Worm (Caenorhabditis elegans) whole organism, L4/young adult: ENCODE measurements around the gene cki-2.

Experiments used
- W03F9.2 ChIP-seq: fragments of 150-350 bp; optimal IDR thresholded peaks from 2 replicates; lab custom pipeline; 2014; ENCODE audit warnings: missing biosample characterization, missing genetic modification characterization
- dao-5 ChIP-seq: sonication (generic microtip); optimal IDR thresholded peaks from 2 replicates; lab custom pipeline; 2016; ENCODE audit warnings: missing genotype, missing genetic modification characterization, moderate library complexity, missing compliant biosample characterization

- TF ChIP-seq W03F9.2 (tag; lab: Kevin White, UChicago) (no peak), dao-5 (no peak)
Measured at ce11 chrII:7776232-7776631, 40.1 kb upstream of the cki-2 start.
